Worm (Caenorhabditis elegans) whole organism, mixed stage, embryonic: ENCODE data around the gene nhr-185.

Source experiments
- blmp-1 ChIP-seq: fragments of 150-350 bp; optimal IDR thresholded peaks from 2 replicates; lab custom pipeline; 2014; ENCODE audit warnings: missing biosample characterization, missing genetic modification characterization
- ceh-39 ChIP-seq: fragments of 150-350 bp; optimal IDR thresholded peaks from 2 replicates; lab custom pipeline; 2014; ENCODE audit warnings: missing biosample characterization, missing genetic modification characterization
- ceh-83 ChIP-seq: fragments of 200-800 bp; sonication (Bioruptor generic); optimal IDR thresholded peaks from 2 replicates; lab custom pipeline; 2018; ENCODE audit warnings: mild to moderate bottlenecking, missing genetic modification characterization, missing compliant biosample characterization
- lsy-2 ChIP-seq: fragments of 150-350 bp; optimal IDR thresholded peaks from 2 replicates; lab custom pipeline; 2014; ENCODE audit warnings: missing biosample characterization, missing genetic modification characterization
- nhr-2 ChIP-seq: fragments of 150-350 bp; optimal IDR thresholded peaks from 2 replicates; lab custom pipeline; 2014; ENCODE audit warnings: missing biosample characterization, missing genetic modification characterization
- sem-2 ChIP-seq: fragments of 200-800 bp; sonication (Bioruptor generic); optimal IDR thresholded peaks from 2 replicates; lab custom pipeline; 2018; ENCODE audit warnings: mild to moderate bottlenecking, missing genetic modification characterization, missing compliant biosample characterization
- snpc-4 ChIP-seq: fragments of 150-350 bp; optimal IDR thresholded peaks from 2 replicates; lab custom pipeline; 2014; ENCODE audit warnings: missing biosample characterization, missing genetic modification characterization
- unc-39 ChIP-seq: fragments of 150-350 bp; optimal IDR thresholded peaks from 2 replicates; lab custom pipeline; 2014; ENCODE audit warnings: missing biosample characterization, missing genetic modification characterization
- unc-62 ChIP-seq: fragments of 150-350 bp; optimal IDR thresholded peaks from 2 replicates; lab custom pipeline; 2014; ENCODE audit warnings: missing biosample characterization, missing genetic modification reagents, missing genetic modification characterization

- TF ChIP-seq nhr-2 (tag; lab: Kevin White, UChicago) (no peak), sem-2 (no peak), unc-62 (GFP tag; lab: Kevin White, UChicago) (no peak), blmp-1 (tag; lab: Kevin White, UChicago) (no peak), snpc-4 (no peak), unc-39 (no peak), lsy-2 (no peak), ceh-39 (tag; lab: Kevin White, UChicago) (no peak), ceh-83 (no peak)
These were observed 46.8 kb downstream of the nhr-185 start, which contains the start of gene srt-30 for ce11 chrV:3800378-3800777.
